Worm (Caenorhabditis elegans) whole organism, L4/young adult: ENCODE data around the gene C01G6.2.

Source experiments
- W03F9.2 ChIP-seq: fragments of 150-350 bp; optimal IDR thresholded peaks from 2 replicates; lab custom pipeline; 2014; ENCODE audit warnings: missing biosample characterization, missing genetic modification characterization
- dao-5 ChIP-seq: sonication (generic microtip); optimal IDR thresholded peaks from 2 replicates; lab custom pipeline; 2016; ENCODE audit warnings: missing genotype, missing genetic modification characterization, moderate library complexity, missing compliant biosample characterization

DNA sequence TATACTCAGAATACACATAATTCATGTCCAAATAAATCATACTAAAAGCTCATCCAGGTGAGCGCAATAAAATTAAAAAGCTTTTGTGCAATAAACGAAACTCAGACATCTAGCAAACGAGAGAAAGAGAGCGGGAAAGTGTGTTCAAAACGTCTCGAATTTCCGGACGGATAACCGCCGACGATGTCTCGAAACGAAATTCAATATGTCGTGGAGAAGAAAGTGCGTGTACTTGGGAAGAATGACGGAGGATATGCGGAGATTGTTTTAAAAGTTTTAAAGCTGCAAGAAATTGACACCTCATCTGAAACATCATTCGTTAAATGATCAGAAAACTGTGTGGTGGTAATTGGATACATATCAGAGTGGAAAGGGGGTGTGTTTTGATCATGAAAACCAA is 47.9 kb downstream of the C01G6.2 start:
- TF ChIP-seq dao-5 (tag; lab: Kevin White, UChicago) (no peak), W03F9.2 (tag; lab: Kevin White, UChicago) (no peak)
